Worm (Caenorhabditis elegans) whole organism, L3 larva: Measurements from ENCODE around the gene R13H4.7.

Experiments
- R02D3.7 ChIP-seq: fragments of 150-350 bp; optimal IDR thresholded peaks from 2 replicates; lab custom pipeline; 2014; ENCODE audit warnings: missing biosample characterization, missing genetic modification characterization
- ZK546.5 ChIP-seq: sonication (generic microtip); optimal IDR thresholded peaks from 2 replicates; lab custom pipeline; 2017; ENCODE audit warnings: missing biosample characterization, missing genetic modification characterization
- aly-2 ChIP-seq: fragments of 150-350 bp; optimal IDR thresholded peaks from 2 replicates; lab custom pipeline; 2014; ENCODE audit warnings: missing biosample characterization, missing genetic modification characterization
- ama-1 ChIP-seq: fragments of 150-350 bp; optimal IDR thresholded peaks from 2 replicates; lab custom pipeline; 2018
- ceh-16 ChIP-seq: sonication (generic microtip); optimal IDR thresholded peaks from 2 replicates; lab custom pipeline; 2017; ENCODE audit warnings: missing biosample characterization, missing genetic modification characterization
- ceh-28 ChIP-seq: fragments of 150-350 bp; optimal IDR thresholded peaks from 2 replicates; lab custom pipeline; 2014; ENCODE audit warnings: missing biosample characterization, missing genetic modification reagents, missing genetic modification characterization
- ceh-82 ChIP-seq: fragments of 150-350 bp; optimal IDR thresholded peaks from 2 replicates; lab custom pipeline; 2014; ENCODE audit warnings: missing biosample characterization, missing genetic modification characterization
- ceh-9 ChIP-seq: sonication (generic microtip); optimal IDR thresholded peaks from 2 replicates; lab custom pipeline; 2018; ENCODE audit warnings: missing biosample characterization, missing genetic modification characterization
- daf-12 ChIP-seq: fragments of 150-350 bp; optimal IDR thresholded peaks from 2 replicates; lab custom pipeline; 2014; ENCODE audit warnings: missing biosample characterization, missing genetic modification reagents, missing genetic modification characterization
- egl-27 ChIP-seq: sonication (generic microtip); optimal IDR thresholded peaks from 4 replicates; lab custom pipeline; 2017; ENCODE audit warnings: missing biosample characterization, missing genetic modification reagents, missing genetic modification characterization
- egl-5 ChIP-seq: fragments of 150-350 bp; optimal IDR thresholded peaks from 2 replicates; lab custom pipeline; 2017; ENCODE audit warnings: missing biosample characterization, missing genetic modification reagents, missing genetic modification characterization, inconsistent platforms
- elt-1 ChIP-seq: fragments of 150-350 bp; optimal IDR thresholded peaks from 2 replicates; lab custom pipeline; 2014; ENCODE audit warnings: missing biosample characterization, missing genetic modification characterization
- elt-2 ChIP-seq: sonication (generic microtip); optimal IDR thresholded peaks from 2 replicates; lab custom pipeline; 2016; ENCODE audit warnings: missing genetic modification reagents, mild to moderate bottlenecking, missing genetic modification characterization, missing compliant biosample characterization
- elt-3 ChIP-seq, 3 experiments: fragments of 150-350 bp in 1 of 3; sonication (generic microtip) in 2 of 3; optimal IDR thresholded peaks; 2 replicates in 2 of 3; 4 replicates in 1 of 3; lab custom pipeline; 2014 to 2017; ENCODE audit warnings: missing biosample characterization in 3 of 3, missing genetic modification characterization in 3 of 3
- eor-1 ChIP-seq, 2 experiments: fragments of 150-350 bp; optimal IDR thresholded peaks; 2 replicates each; lab custom pipeline; 2014 to 2018; ENCODE audit warnings: missing biosample characterization in 2 of 2, missing genetic modification characterization in 2 of 2
- fkh-10 ChIP-seq: sonication (generic microtip); optimal IDR thresholded peaks from 2 replicates; lab custom pipeline; 2017; ENCODE audit warnings: missing biosample characterization, missing genetic modification reagents, missing genetic modification characterization
- fkh-2 ChIP-seq: fragments of 150-350 bp; optimal IDR thresholded peaks from 2 replicates; lab custom pipeline; 2014; ENCODE audit warnings: missing biosample characterization, missing genetic modification reagents, missing genetic modification characterization
- fos-1 ChIP-seq: fragments of 150-350 bp; optimal IDR thresholded peaks from 2 replicates; lab custom pipeline; 2014; ENCODE audit warnings: missing biosample characterization, missing genetic modification characterization
- hmg-11 ChIP-seq: sonication (generic microtip); optimal IDR thresholded peaks from 2 replicates; lab custom pipeline; 2016; ENCODE audit warnings: missing genetic modification characterization, missing compliant biosample characterization
- jun-1 ChIP-seq: fragments of 150-350 bp; optimal IDR thresholded peaks from 2 replicates; lab custom pipeline; 2014; ENCODE audit warnings: missing biosample characterization, missing genetic modification reagents, missing genetic modification characterization
- lin-15B ChIP-seq: fragments of 150-350 bp; optimal IDR thresholded peaks from 2 replicates; lab custom pipeline; 2014; ENCODE audit warnings: missing biosample characterization, missing genetic modification characterization
- lin-39 ChIP-seq: fragments of 150-350 bp; optimal IDR thresholded peaks from 2 replicates; lab custom pipeline; 2018; ENCODE audit warnings: missing biosample characterization, missing genetic modification reagents, missing genetic modification characterization
- lsy-12 ChIP-seq: sonication (generic microtip); optimal IDR thresholded peaks from 2 replicates; lab custom pipeline; 2016; ENCODE audit warnings: mild to moderate bottlenecking, missing genetic modification characterization, missing compliant biosample characterization
- mdl-1 ChIP-seq: fragments of 150-350 bp; optimal IDR thresholded peaks from 2 replicates; lab custom pipeline; 2014; ENCODE audit warnings: missing biosample characterization, missing genetic modification characterization
- mml-1 ChIP-seq: fragments of 150-350 bp; sonication (generic microtip); optimal IDR thresholded peaks from 3 replicates; lab custom pipeline; 2014; ENCODE audit warnings: missing biosample characterization, missing genetic modification characterization
- nfya-1 ChIP-seq: sonication (generic microtip); optimal IDR thresholded peaks from 2 replicates; lab custom pipeline; 2017; ENCODE audit warnings: missing genetic modification characterization, mild to moderate bottlenecking, missing compliant biosample characterization, antibody characterized with exemption, moderate library complexity; ENCODE audit not compliant: insufficient read depth
- nhr-11 ChIP-seq: fragments of 150-350 bp; optimal IDR thresholded peaks from 2 replicates; lab custom pipeline; 2014; ENCODE audit warnings: missing biosample characterization, missing genetic modification characterization
- nhr-12 ChIP-seq: fragments of 150-350 bp; optimal IDR thresholded peaks from 2 replicates; lab custom pipeline; 2014; ENCODE audit warnings: missing biosample characterization, missing genetic modification characterization
- nhr-23 ChIP-seq: fragments of 150-350 bp; optimal IDR thresholded peaks from 2 replicates; lab custom pipeline; 2014; ENCODE audit warnings: missing biosample characterization, missing genetic modification reagents, missing genetic modification characterization
- nhr-237 ChIP-seq: fragments of 150-350 bp; optimal IDR thresholded peaks from 2 replicates; lab custom pipeline; 2014; ENCODE audit warnings: missing biosample characterization, missing genetic modification characterization
- nhr-25 ChIP-seq: sonication (generic microtip); optimal IDR thresholded peaks from 2 replicates; lab custom pipeline; 2017; ENCODE audit warnings: missing biosample characterization, missing genetic modification characterization
- nhr-28 ChIP-seq: fragments of 150-350 bp; optimal IDR thresholded peaks from 2 replicates; lab custom pipeline; 2014; ENCODE audit warnings: missing biosample characterization, missing genetic modification characterization
- nhr-43 ChIP-seq: sonication (generic microtip); optimal IDR thresholded peaks from 2 replicates; lab custom pipeline; 2016; ENCODE audit warnings: mild to moderate bottlenecking, missing genetic modification characterization, missing compliant biosample characterization; ENCODE audit not compliant: poor library complexity, severe bottlenecking
- nhr-67 ChIP-seq: fragments of 150-350 bp; optimal IDR thresholded peaks from 2 replicates; lab custom pipeline; 2014; ENCODE audit warnings: missing biosample characterization, missing genetic modification characterization
- nhr-76 ChIP-seq: fragments of 150-350 bp; sonication (generic microtip); optimal IDR thresholded peaks from 5 replicates; lab custom pipeline; 2014; ENCODE audit warnings: missing biosample characterization, missing genetic modification characterization
- nhr-77 ChIP-seq: fragments of 150-350 bp; optimal IDR thresholded peaks from 2 replicates; lab custom pipeline; 2014; ENCODE audit warnings: missing biosample characterization, missing genetic modification characterization
- pha-4 ChIP-seq: fragments of 150-350 bp; optimal IDR thresholded peaks from 2 replicates; lab custom pipeline; 2014; ENCODE audit warnings: missing biosample characterization, missing genetic modification reagents, missing genetic modification characterization
- pqm-1 ChIP-seq: fragments of 150-350 bp; optimal IDR thresholded peaks from 2 replicates; lab custom pipeline; 2017; ENCODE audit warnings: missing biosample characterization, missing genetic modification characterization, inconsistent platforms
- sea-2 ChIP-seq: fragments of 150-350 bp; sonication (generic microtip); optimal IDR thresholded peaks from 4 replicates; lab custom pipeline; 2014; ENCODE audit warnings: missing biosample characterization, missing genetic modification reagents, missing genetic modification characterization
- skn-1 ChIP-seq: fragments of 150-350 bp; optimal IDR thresholded peaks from 2 replicates; lab custom pipeline; 2014; ENCODE audit warnings: missing biosample characterization, missing genetic modification characterization
- snpc-4 ChIP-seq: fragments of 150-350 bp; optimal IDR thresholded peaks from 2 replicates; lab custom pipeline; 2014; ENCODE audit warnings: missing biosample characterization, missing genetic modification characterization
- tbx-2 ChIP-seq: sonication (generic microtip); optimal IDR thresholded peaks from 2 replicates; lab custom pipeline; 2016; ENCODE audit warnings: mild to moderate bottlenecking, missing genetic modification characterization, missing compliant biosample characterization
- unc-39 ChIP-seq: sonication (generic microtip); optimal IDR thresholded peaks from 4 replicates; lab custom pipeline; 2017; ENCODE audit warnings: missing biosample characterization, missing genetic modification characterization
- unc-62 ChIP-seq: fragments of 150-350 bp; sonication (generic microtip); optimal IDR thresholded peaks from 4 replicates; lab custom pipeline; 2014; ENCODE audit warnings: missing biosample characterization, missing genetic modification reagents, missing genetic modification characterization
- zag-1 ChIP-seq: fragments of 150-350 bp; optimal IDR thresholded peaks from 2 replicates; lab custom pipeline; 2014; ENCODE audit warnings: missing biosample characterization, missing genetic modification characterization
- ztf-11 ChIP-seq: fragments of 150-350 bp; optimal IDR thresholded peaks from 2 replicates; lab custom pipeline; 2014; ENCODE audit warnings: missing biosample characterization, missing genetic modification characterization

R13H4.7 gene

DNA sequence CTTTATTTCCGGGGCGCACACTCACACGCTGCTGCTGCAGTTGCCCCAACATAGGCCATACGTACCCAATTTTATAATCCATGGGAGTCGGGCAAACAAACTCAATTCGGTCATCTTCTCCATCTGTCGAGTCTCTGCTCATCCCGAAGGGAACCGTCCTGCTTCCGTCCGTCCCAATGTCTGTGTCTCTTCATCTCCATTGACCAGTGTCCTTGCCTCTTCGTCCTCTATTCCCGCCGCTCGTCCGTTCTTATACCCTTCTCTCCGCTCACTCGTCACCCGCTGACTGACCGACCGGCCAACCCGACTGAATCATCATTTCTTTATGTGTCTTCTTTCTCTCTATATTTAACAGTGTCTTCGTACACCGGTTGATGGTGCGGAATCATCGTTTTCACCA lies 23.2 kb downstream of the R13H4.7 start:
- TF ChIP-seq fkh-10 (GFP tag; lab: Kevin White, UChicago) (no peak), ceh-28 (tag; lab: Kevin White, UChicago) (no peak), nhr-28 (no peak), nfya-1 (tag; lab: Kevin White, UChicago) (peak; percentile 42), nhr-25 (peak; percentile 59), ceh-9 (tag; lab: Kevin White, UChicago) (no peak), fos-1 (tag; lab: Kevin White, UChicago) (peak; percentile 43), sea-2 (GFP tag; lab: Kevin White, UChicago) (no peak), daf-12 (no peak), skn-1 (tag; lab: Kevin White, UChicago) (no peak), R02D3.7 (tag; lab: Kevin White, UChicago) (no peak), zag-1 (tag; lab: Kevin White, UChicago) (no peak), egl-27 (tag; lab: Kevin White, UChicago) (no peak), tbx-2 (tag; lab: Kevin White, UChicago) (peak; percentile 4), lin-39 (tag; lab: Kevin White, UChicago) (peak; percentile 42), nhr-12 (tag; lab: Kevin White, UChicago) (no peak), fkh-2 (tag; lab: Kevin White, UChicago) (no peak), aly-2 (tag; lab: Kevin White, UChicago) (no peak), nhr-67 (tag; lab: Kevin White, UChicago) (no peak), nhr-23 (tag; lab: Kevin White, UChicago) (peak; percentile 28), unc-39 (no peak), elt-2 (tag; lab: Kevin White, UChicago) (peak; percentile 8), pqm-1 (no peak), egl-5 (no peak), eor-1 (tag; optimal IDR thresholded peaks at IDR 0.05; lab: Kevin White, UChicago) (no peak), ZK546.5 (tag; lab: Kevin White, UChicago) (no peak), nhr-43 (tag; lab: Kevin White, UChicago) (no peak), ceh-82 (tag; lab: Kevin White, UChicago) (no peak), nhr-76 (tag; lab: Kevin White, UChicago) (no peak), snpc-4 (tag; lab: Kevin White, UChicago) (peak; percentile 37), pha-4 (tag; lab: Kevin White, UChicago) (peak; percentile 40), lsy-12 (tag; lab: Kevin White, UChicago) (no peak), unc-62 (no peak), ztf-11 (tag; lab: Kevin White, UChicago) (no peak), nhr-77 (tag; lab: Kevin White, UChicago) (no peak), ama-1 (lab: Kevin White, UChicago) (no peak), hmg-11 (peak; percentile 62), mdl-1 (no peak), elt-1 (no peak), nhr-237 (no peak), elt-3 (tag; optimal IDR thresholded peaks at IDR 0.05; lab: Kevin White, UChicago) (no peak), jun-1 (tag; lab: Kevin White, UChicago) (peak; percentile 8), lin-15B (tag; lab: Kevin White, UChicago) (no peak), mml-1 (tag; lab: Kevin White, UChicago) (no peak), ceh-16 (tag; lab: Kevin White, UChicago) (no peak), nhr-11 (tag; lab: Kevin White, UChicago) (no peak)
